Fruit fly (Drosophila melanogaster): ENCODE measurements around the gene lmd.

DNA sequence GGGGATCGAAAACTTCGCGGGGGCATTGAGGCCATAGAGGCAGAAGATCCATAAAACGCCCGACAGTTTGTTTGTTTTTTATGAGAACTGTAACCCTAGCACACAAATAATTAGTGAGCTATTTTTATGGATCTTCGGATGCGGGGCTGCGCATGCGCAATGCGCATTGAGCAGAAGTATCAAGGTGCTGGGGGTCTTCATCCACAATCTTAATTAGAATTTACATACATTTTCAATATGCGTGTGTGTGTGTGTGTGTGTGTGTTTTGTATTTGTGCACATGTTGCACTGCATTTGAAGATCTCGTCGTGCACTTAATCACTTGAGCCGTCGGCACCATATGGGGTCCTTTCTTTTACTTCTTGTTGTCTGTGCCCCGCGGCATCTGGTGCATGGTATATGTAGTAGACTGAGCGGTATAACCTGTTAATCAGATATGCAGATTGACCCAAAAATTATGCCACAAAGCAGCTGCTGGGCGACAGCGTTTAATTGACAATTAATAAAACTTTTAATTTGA is 16.3 kb upstream of the lmd start:
- TF ChIP-seq Lpt (GFP tag; optimal IDR thresholded peaks at IDR 0.05): no peak
- TF ChIP-seq CG31627 (GFP tag; optimal IDR thresholded peaks at IDR 0.05): no peak
- no peak for TF ChIP-seq Hr39 (GFP tag; optimal IDR thresholded peaks at IDR 0.05)
- TF ChIP-seq topi (GFP tag; optimal IDR thresholded peaks at IDR 0.05): no peak
- no peak for TF ChIP-seq CG15336 (GFP tag; IDR thresholded peaks at IDR 0.05)
- TF ChIP-seq CG8632 (GFP tag; optimal IDR thresholded peaks at IDR 0.05): no peak
- no peak for TF ChIP-seq CG11294 (GFP tag; IDR thresholded peaks at IDR 0.05)
- no peak for TF ChIP-seq Sox102F (GFP tag; optimal IDR thresholded peaks at IDR 0.05)
- no peak for TF ChIP-seq CG32006 (GFP tag; optimal IDR thresholded peaks at IDR 0.05)
- TF ChIP-seq CG9139 (GFP tag; optimal IDR thresholded peaks at IDR 0.05): no peak
- TF ChIP-seq OdsH (GFP tag; optimal IDR thresholded peaks at IDR 0.05): no peak
- TF ChIP-seq Blimp-1 (GFP tag; optimal IDR thresholded peaks at IDR 0.05): no peak
- no peak for TF ChIP-seq CG16779 (tag; optimal IDR thresholded peaks at IDR 0.05)
